Worm (Caenorhabditis elegans) whole organism, L4 larva: ENCODE results near the gene cdh-1.
A peak's percentile ranks its signal among the peaks of the same experiment; 100 is the strongest.

Experiments used
- aha-1 ChIP-seq: fragments of 150-350 bp; peaks from one replicate; lab custom pipeline; 2014; ENCODE audit warnings: missing biosample characterization, missing genetic modification characterization
- fkh-10 ChIP-seq: fragments of 150-350 bp; optimal IDR thresholded peaks from 2 replicates; lab custom pipeline; 2014; ENCODE audit warnings: missing biosample characterization, missing genetic modification reagents, missing genetic modification characterization
- pha-4 ChIP-seq, 2 experiments: fragments of 150-350 bp in 1 of 2; fragments of 200-800 bp in 1 of 2; sonication (Bioruptor generic) in 1 of 2; IDR thresholded peaks in 1 of 2; optimal IDR thresholded peaks in 1 of 2; 2 replicates each; pipeline versions ENCODE4 v1.3.6 to Lab custom; 2014 to 2022; ENCODE audit warnings: missing genetic modification characterization in 2 of 2, missing genetic modification reagents in 2 of 2, missing biosample characterization in 1 of 2, missing compliant biosample characterization in 1 of 2

ce11 chrIII:2904164-2904563 lies 6.5 kb upstream of the cdh-1 start:
- TF ChIP-seq pha-4 (GFP tag; IDR thresholded peaks at IDR 0.05; lab: Robert Waterston, UW) (no peak), pha-4 (tag; optimal IDR thresholded peaks at IDR 0.05; lab: Kevin White, UChicago) (no peak), fkh-10 (GFP tag; lab: Kevin White, UChicago) (no peak), aha-1 (peak; percentile 57)
